Worm (Caenorhabditis elegans) whole organism, L4 larva: ENCODE results near the gene Y104H12D.2.

Experiments
- F10B5.3 ChIP-seq: sonication (generic microtip); optimal IDR thresholded peaks from 2 replicates; lab custom pipeline; 2016; ENCODE audit warnings: mild to moderate bottlenecking, missing genetic modification characterization, missing compliant biosample characterization
- Y48G9A.11 ChIP-seq: fragments of 200-800 bp; sonication (Bioruptor generic); IDR thresholded peaks from 2 replicates; pipeline ENCODE4 v1.3.6; 2022; ENCODE audit warnings: missing genetic modification reagents, missing genetic modification characterization, missing compliant biosample characterization
- Y5F2A.4 ChIP-seq: fragments of 200-800 bp; sonication (Bioruptor generic); optimal IDR thresholded peaks from 2 replicates; lab custom pipeline; 2018; ENCODE audit warnings: mild to moderate bottlenecking, missing genetic modification characterization, missing compliant biosample characterization
- ZK546.5 ChIP-seq, 2 experiments: sonication (generic microtip); optimal IDR thresholded peaks; 2 replicates each; lab custom pipeline; 2017; ENCODE audit warnings: missing biosample characterization in 2 of 2, missing genetic modification characterization in 2 of 2
- ceh-82 ChIP-seq: sonication (generic microtip); optimal IDR thresholded peaks from 2 replicates; lab custom pipeline; 2017; ENCODE audit warnings: missing biosample characterization, missing genetic modification characterization
- ctbp-1 ChIP-seq: fragments of 200-800 bp; sonication (Bioruptor generic); IDR thresholded peaks from 2 replicates; pipeline ENCODE4 v1.3.6; 2022; ENCODE audit warnings: missing genetic modification reagents, missing genetic modification characterization, missing compliant biosample characterization
- dmd-8 ChIP-seq: fragments of 200-800 bp; sonication (Bioruptor generic); IDR thresholded peaks from 2 replicates; pipeline ENCODE4 v1.3.6; 2022; ENCODE audit warnings: missing genetic modification characterization, missing compliant biosample characterization
- egl-43 ChIP-seq: fragments of 200-800 bp; sonication (Bioruptor generic); IDR thresholded peaks from 2 replicates; pipeline ENCODE4 v1.3.6; 2022; ENCODE audit warnings: missing genetic modification reagents, missing genetic modification characterization, missing compliant biosample characterization
- fkh-10 ChIP-seq: fragments of 150-350 bp; optimal IDR thresholded peaks from 2 replicates; lab custom pipeline; 2014; ENCODE audit warnings: missing biosample characterization, missing genetic modification reagents, missing genetic modification characterization
- hlh-11 ChIP-seq: fragments of 200-800 bp; sonication (Bioruptor generic); optimal IDR thresholded peaks from 2 replicates; lab custom pipeline; 2018; ENCODE audit warnings: mild to moderate bottlenecking, missing genetic modification characterization, missing compliant biosample characterization
- hlh-30 ChIP-seq: sonication (generic microtip); optimal IDR thresholded peaks from 2 replicates; lab custom pipeline; 2017; ENCODE audit warnings: antibody characterized with exemption, mild to moderate bottlenecking, missing genetic modification characterization, missing compliant biosample characterization; ENCODE audit not compliant: insufficient read depth
- jun-1 ChIP-seq: fragments of 150-350 bp; optimal IDR thresholded peaks from 2 replicates; lab custom pipeline; 2014; ENCODE audit warnings: missing biosample characterization, missing genetic modification reagents, missing genetic modification characterization
- lim-7 ChIP-seq: fragments of 200-800 bp; sonication (Bioruptor generic); IDR thresholded peaks from 2 replicates; pipeline ENCODE4 v1.3.6; 2022; ENCODE audit warnings: missing genetic modification characterization, missing compliant biosample characterization
- lin-1 ChIP-seq: fragments of 200-800 bp; sonication (Bioruptor generic); IDR thresholded peaks from 2 replicates; pipeline ENCODE4 v1.3.6; 2022; ENCODE audit warnings: missing genetic modification reagents, missing genetic modification characterization, missing compliant biosample characterization
- lin-13 ChIP-seq: fragments of 150-350 bp; optimal IDR thresholded peaks from 2 replicates; lab custom pipeline; 2014; ENCODE audit warnings: missing biosample characterization, missing genetic modification reagents, missing genetic modification characterization
- lin-15B ChIP-seq: fragments of 150-350 bp; sonication (generic microtip); optimal IDR thresholded peaks from 3 replicates; lab custom pipeline; 2014; ENCODE audit warnings: missing biosample characterization, missing genetic modification characterization
- lin-38 ChIP-seq: fragments of 200-800 bp; sonication (Bioruptor generic); IDR thresholded peaks from 2 replicates; pipeline ENCODE4 v1.3.6; 2022; ENCODE audit warnings: missing genetic modification reagents, missing genetic modification characterization, missing compliant biosample characterization
- lsy-2 ChIP-seq, 2 experiments: fragments of 150-350 bp in 1 of 2; sonication (generic microtip) in 1 of 2; optimal IDR thresholded peaks; 2 replicates each; lab custom pipeline; 2014 to 2017; ENCODE audit warnings: missing biosample characterization in 2 of 2, missing genetic modification characterization in 2 of 2
- mdl-1 ChIP-seq, 2 experiments: fragments of 150-350 bp in 1 of 2; sonication (generic microtip) in 1 of 2; optimal IDR thresholded peaks; 2 replicates each; lab custom pipeline; 2014 to 2017; ENCODE audit warnings: missing biosample characterization in 2 of 2, missing genetic modification characterization in 2 of 2
- mep-1 ChIP-seq: fragments of 150-350 bp; sonication (generic microtip); optimal IDR thresholded peaks from 3 replicates; lab custom pipeline; 2014; ENCODE audit warnings: missing biosample characterization, missing genetic modification characterization
- nhr-10 ChIP-seq: fragments of 150-350 bp; optimal IDR thresholded peaks from 2 replicates; lab custom pipeline; 2014; ENCODE audit warnings: missing biosample characterization, missing genetic modification characterization
- nhr-11 ChIP-seq: fragments of 150-350 bp; optimal IDR thresholded peaks from 2 replicates; lab custom pipeline; 2014; ENCODE audit warnings: missing biosample characterization, missing genetic modification characterization
- nhr-111 ChIP-seq: fragments of 200-800 bp; sonication (Bioruptor generic); optimal IDR thresholded peaks from 2 replicates; lab custom pipeline; 2018; ENCODE audit warnings: mild to moderate bottlenecking, missing genetic modification characterization, missing compliant biosample characterization
- nhr-25 ChIP-seq: sonication (generic microtip); optimal IDR thresholded peaks from 2 replicates; lab custom pipeline; 2017; ENCODE audit warnings: missing genetic modification characterization, mild to moderate bottlenecking, missing compliant biosample characterization, antibody characterized with exemption, moderate library complexity, borderline replicate concordance; ENCODE audit not compliant: insufficient read depth
- nhr-28 ChIP-seq: fragments of 150-350 bp; optimal IDR thresholded peaks from 2 replicates; lab custom pipeline; 2014; ENCODE audit warnings: missing biosample characterization, missing genetic modification characterization
- pha-4 ChIP-seq, 2 experiments: fragments of 150-350 bp in 1 of 2; fragments of 200-800 bp in 1 of 2; sonication (Bioruptor generic) in 1 of 2; IDR thresholded peaks in 1 of 2; optimal IDR thresholded peaks in 1 of 2; 2 replicates each; pipeline versions ENCODE4 v1.3.6 to Lab custom; 2014 to 2022; ENCODE audit warnings: missing genetic modification characterization in 2 of 2, missing genetic modification reagents in 2 of 2, missing biosample characterization in 1 of 2, missing compliant biosample characterization in 1 of 2
- php-3 ChIP-seq: fragments of 200-800 bp; sonication (Bioruptor generic); IDR thresholded peaks from 2 replicates; pipeline ENCODE4 v1.3.6; 2022; ENCODE audit warnings: missing genetic modification reagents, missing genetic modification characterization, missing compliant biosample characterization
- sdz-12 ChIP-seq: fragments of 200-800 bp; sonication (Bioruptor generic); optimal IDR thresholded peaks from 2 replicates; lab custom pipeline; 2018; ENCODE audit warnings: mild to moderate bottlenecking, missing genetic modification characterization, missing compliant biosample characterization
- spr-1 ChIP-seq: sonication (generic microtip); optimal IDR thresholded peaks from 2 replicates; lab custom pipeline; 2016; ENCODE audit warnings: mild to moderate bottlenecking, missing genetic modification characterization, missing compliant biosample characterization
- tra-1 ChIP-seq: fragments of 200-800 bp; sonication (Bioruptor generic); IDR thresholded peaks from 2 replicates; pipeline ENCODE4 v1.3.6; 2022; ENCODE audit warnings: missing genetic modification reagents, missing genetic modification characterization, missing compliant biosample characterization
- unc-62 ChIP-seq, 3 experiments: fragments of 150-350 bp in 1 of 3; sonication (generic microtip); optimal IDR thresholded peaks in 2 of 3; peaks in 1 of 3; 1 replicate in 1 of 3; 2 replicates in 2 of 3; lab custom pipeline; 2014 to 2017; ENCODE audit warnings: missing biosample characterization in 3 of 3, missing genetic modification characterization in 3 of 3, missing genetic modification reagents in 3 of 3, missing genotype in 1 of 3
- zip-2 ChIP-seq: fragments of 150-350 bp; optimal IDR thresholded peaks from 2 replicates; lab custom pipeline; 2014; ENCODE audit warnings: missing biosample characterization, missing genetic modification characterization

The Y104H12D.2 gene

DNA sequence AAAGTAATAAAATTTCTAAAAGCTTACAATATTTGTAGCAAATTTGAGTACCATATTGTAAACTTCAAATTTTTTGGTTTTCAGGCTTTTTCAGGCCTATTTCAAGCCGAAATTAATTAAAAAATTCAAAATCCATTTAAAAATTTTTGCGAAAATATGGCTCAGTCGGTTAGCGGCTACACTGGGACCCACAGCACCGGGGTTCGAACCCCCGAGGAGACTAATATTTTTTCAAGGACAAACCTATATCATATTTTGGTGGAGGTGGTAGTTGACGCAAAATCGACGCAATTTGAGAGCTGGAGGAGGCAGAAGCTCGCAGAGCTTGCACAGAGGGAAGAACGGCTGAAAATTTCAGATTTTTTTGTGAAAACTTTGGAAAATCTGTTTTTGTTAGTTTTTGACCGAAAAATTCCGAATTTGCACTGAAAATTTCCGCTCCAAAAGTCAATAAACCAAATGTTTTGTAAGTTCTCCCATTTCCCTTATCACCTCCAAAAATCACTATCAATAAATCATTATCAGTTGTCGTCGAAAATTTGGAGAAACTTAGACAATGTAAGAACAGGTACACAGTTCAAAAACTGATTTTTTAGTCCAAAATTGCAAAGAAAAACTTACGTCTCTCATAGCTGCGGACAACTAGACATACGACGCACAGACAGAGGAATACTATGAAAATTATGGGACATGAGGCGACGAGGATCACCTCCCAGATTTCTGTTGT lies 29.2 kb upstream of the Y104H12D.2 start (continued):
- TF ChIP-seq lin-1 (GFP tag; lab: Robert Waterston, UW) (0 out of 2 replicates have a peak, but pooled peaks have one; percentile 11), dmd-8 (GFP tag; lab: Robert Waterston, UW) (no peak), hlh-11 (peak; percentile 25), nhr-25 (tag; lab: Kevin White, UChicago) (no peak), ctbp-1 (GFP tag; lab: Robert Waterston, UW) (no peak), unc-62 (GFP tag; optimal IDR thresholded peaks at IDR 0.05 in 1 of 2; lab: Kevin White, UChicago) (peak in 1 of 2 experiments; percentile 78), unc-62 (tag; optimal IDR thresholded peaks at IDR 0.05; lab: Kevin White, UChicago) (no peak), F10B5.3 (tag; lab: Kevin White, UChicago) (no peak), php-3 (GFP tag; lab: Robert Waterston, UW) (peak; percentile 51; the same call in 1 of the 2 replicates), lim-7 (GFP tag; lab: Robert Waterston, UW) (0 out of 2 replicates have a peak, but pooled peaks have one; percentile 23), ceh-82 (tag; lab: Kevin White, UChicago) (no peak), spr-1 (tag; lab: Kevin White, UChicago) (no peak), mdl-1 (tag; optimal IDR thresholded peaks at IDR 0.05; lab: Kevin White, UChicago) (no peak), lin-15B (tag; lab: Kevin White, UChicago) (no peak), lin-38 (0 out of 2 replicates have a peak, but pooled peaks have one; percentile 34), nhr-28 (tag; lab: Kevin White, UChicago) (peak; percentile 84), ZK546.5 (tag; optimal IDR thresholded peaks at IDR 0.05; lab: Kevin White, UChicago) (no peak), hlh-30 (tag; lab: Kevin White, UChicago) (no peak), fkh-10 (GFP tag; lab: Kevin White, UChicago) (no peak)

DNA sequence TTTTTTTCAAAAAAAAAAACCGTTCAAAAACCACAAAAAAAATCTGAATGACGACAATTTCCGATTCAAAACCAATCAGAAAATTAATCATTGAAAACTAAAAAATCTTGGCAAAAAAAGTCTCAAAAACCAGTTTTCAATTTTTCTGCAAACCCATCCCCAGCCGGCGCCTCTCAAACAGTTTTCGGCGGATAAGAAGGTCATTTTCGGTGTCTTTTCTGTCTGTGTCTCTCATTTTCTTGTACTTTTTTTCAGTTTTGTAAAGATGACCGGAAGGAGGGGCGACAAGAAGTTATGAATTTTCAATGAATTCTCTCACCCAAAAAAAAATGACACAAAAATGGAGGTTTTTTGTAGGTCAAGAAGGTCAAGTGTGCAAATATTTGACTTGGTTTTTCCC lies 22.6 kb upstream of the Y104H12D.2 start:
- TF ChIP-seq tra-1 (GFP tag; lab: Robert Waterston, UW) (0 out of 2 replicates have a peak, but pooled peaks have one; percentile 20), mep-1 (no peak)

DNA sequence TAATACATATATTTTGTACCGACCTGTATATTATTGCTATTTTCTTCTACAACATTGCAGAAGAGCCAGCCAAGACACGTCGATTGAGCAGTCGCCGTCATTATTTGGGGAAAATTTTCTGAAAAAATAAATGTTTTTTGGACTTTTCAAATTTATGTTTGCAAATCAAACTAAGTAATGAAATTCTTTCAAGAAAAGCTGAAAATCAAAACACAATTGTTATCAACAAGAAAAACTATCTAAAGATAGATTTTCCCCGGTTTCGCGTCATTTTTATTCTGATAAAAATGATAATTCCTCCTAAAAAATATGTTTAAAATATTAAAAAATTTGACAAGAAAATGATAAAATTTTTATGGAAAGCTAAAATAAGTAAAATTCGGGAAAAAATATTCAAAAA lies 19.9 kb upstream of the Y104H12D.2 start, which contains the start of gene C50A2.3:
Gene C50A2.3, minus strand, starts transcription at position 101 of the 400 bp plus-strand sequence.
- TF ChIP-seq nhr-11 (tag; lab: Kevin White, UChicago) (no peak), dmd-8 (GFP tag; lab: Robert Waterston, UW) (no peak), Y5F2A.4 (GFP tag; lab: Kevin White, UChicago) (no peak), Y48G9A.11 (GFP tag; lab: Robert Waterston, UW) (no peak), jun-1 (tag; lab: Kevin White, UChicago) (no peak), nhr-10 (tag; lab: Kevin White, UChicago) (no peak)

DNA sequence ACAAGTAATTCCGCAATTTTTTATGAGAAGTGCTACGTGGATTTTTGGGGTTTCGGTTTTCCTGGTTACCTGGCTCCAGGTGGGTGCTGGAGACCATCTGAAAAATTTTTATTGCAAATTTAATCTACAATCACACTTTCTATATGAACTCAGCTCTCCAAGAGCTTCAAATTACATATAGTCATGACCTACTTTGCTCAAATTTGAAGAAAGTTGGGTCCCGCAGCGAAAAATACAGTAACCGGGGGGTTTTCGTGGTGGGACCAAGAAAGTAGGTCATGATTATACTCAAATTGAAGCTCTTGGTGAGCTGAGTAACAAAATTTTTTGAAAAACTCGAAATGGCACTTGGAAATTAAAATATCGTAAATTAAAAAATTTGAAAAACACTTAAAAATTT lies 17.4 kb upstream of the Y104H12D.2 start, which contains the start of gene ets-8:
Gene ets-8, minus strand, starts transcription at position 101 of the 400 bp plus-strand sequence.
- TF ChIP-seq mep-1 (no peak), nhr-111 (GFP tag; lab: Kevin White, UChicago) (no peak), sdz-12 (no peak), pha-4 (GFP tag; IDR thresholded peaks at IDR 0.05; lab: Robert Waterston, UW) (no peak), pha-4 (tag; optimal IDR thresholded peaks at IDR 0.05; lab: Kevin White, UChicago) (no peak), lin-13 (no peak), nhr-10 (tag; lab: Kevin White, UChicago) (no peak), egl-43 (no peak), lsy-2 (tag; optimal IDR thresholded peaks at IDR 0.05; lab: Kevin White, UChicago) (no peak), zip-2 (no peak)
